Worm (Caenorhabditis elegans): Measurements from ENCODE around the gene Y51A2B.6.

ce11 chrV:18375551-18375950 lies 18.6 kb downstream of the Y51A2B.6 start:
- TF ChIP-seq nhr-12 (tag; optimal IDR thresholded peaks at IDR 0.05), result no peak
- no peak for TF ChIP-seq bed-3 (GFP tag; optimal IDR thresholded peaks at IDR 0.05)
- no peak for TF ChIP-seq blmp-1 (tag; optimal IDR thresholded peaks at IDR 0.05)
- TF ChIP-seq nhr-2 (tag; optimal IDR thresholded peaks at IDR 0.05), result no peak
- TF ChIP-seq mls-2 (tag; optimal IDR thresholded peaks at IDR 0.05), result no peak
- TF ChIP-seq nhr-28 (tag; optimal IDR thresholded peaks at IDR 0.05), result no peak
- no peak for TF ChIP-seq elt-1 (tag; optimal IDR thresholded peaks at IDR 0.05; ENCODE audit: borderline replicate concordance, insufficient read depth)
- no peak for TF ChIP-seq snpc-4 (tag; optimal IDR thresholded peaks at IDR 0.05)
